Worm (Caenorhabditis elegans) whole organism, L1 larva: ENCODE results near the gene F31F7.1.

ENCODE experiments used
- ama-1 ChIP-seq: fragments of 150-350 bp; optimal IDR thresholded peaks from 2 replicates; lab custom pipeline; 2014
- ceh-63 ChIP-seq: fragments of 200-800 bp; sonication (Bioruptor generic); optimal IDR thresholded peaks from 2 replicates; lab custom pipeline; 2018; ENCODE audit warnings: mild to moderate bottlenecking, missing genetic modification characterization, missing compliant biosample characterization
- elt-3 ChIP-seq, 6 experiments: fragments of 150-350 bp in 1 of 6; sonication (generic microtip); optimal IDR thresholded peaks; 2 replicates each; lab custom pipeline; 2017 to 2018; ENCODE audit warnings: missing biosample characterization in 6 of 6, missing genetic modification characterization in 6 of 6, inconsistent platforms in 1 of 6
- mdl-1 ChIP-seq, 2 experiments: fragments of 150-350 bp; optimal IDR thresholded peaks; 2 replicates each; lab custom pipeline; 2014 to 2017; ENCODE audit warnings: missing biosample characterization in 2 of 2, missing genetic modification characterization in 2 of 2, inconsistent platforms in 1 of 2
- mef-2 ChIP-seq: fragments of 150-350 bp; optimal IDR thresholded peaks from 2 replicates; lab custom pipeline; 2014; ENCODE audit warnings: missing biosample characterization, missing genetic modification characterization
- nhr-12 ChIP-seq: sonication (generic microtip); optimal IDR thresholded peaks from 2 replicates; lab custom pipeline; 2017; ENCODE audit warnings: missing biosample characterization, missing genetic modification characterization
- nhr-19 ChIP-seq: fragments of 200-800 bp; sonication (Bioruptor generic); conservative IDR thresholded peaks from 2 replicates; pipeline ENCODE4 v1.3.6; 2022; ENCODE audit warnings: missing genetic modification characterization, missing compliant biosample characterization
- nhr-20 ChIP-seq: sonication (generic microtip); optimal IDR thresholded peaks from 2 replicates; lab custom pipeline; 2016; ENCODE audit warnings: mild to moderate bottlenecking, missing genetic modification characterization, missing compliant biosample characterization
- nhr-28 ChIP-seq: fragments of 150-350 bp; optimal IDR thresholded peaks from 2 replicates; lab custom pipeline; 2014; ENCODE audit warnings: missing biosample characterization, missing genetic modification characterization
- nhr-76 ChIP-seq: sonication (generic microtip); optimal IDR thresholded peaks from 2 replicates; lab custom pipeline; 2017; ENCODE audit warnings: missing biosample characterization, missing genetic modification characterization
- pqm-1 ChIP-seq: sonication (generic microtip); optimal IDR thresholded peaks from 3 replicates; lab custom pipeline; 2017; ENCODE audit warnings: missing biosample characterization, missing genetic modification characterization
- snpc-4 ChIP-seq: fragments of 150-350 bp; optimal IDR thresholded peaks from 2 replicates; lab custom pipeline; 2014; ENCODE audit warnings: missing biosample characterization, missing genetic modification characterization
- sox-4 ChIP-seq: sonication (generic microtip); optimal IDR thresholded peaks from 2 replicates; lab custom pipeline; 2016; ENCODE audit warnings: missing genetic modification characterization, missing compliant biosample characterization
- ztf-11 ChIP-seq, 2 experiments: sonication (generic microtip); optimal IDR thresholded peaks; 2 replicates each; lab custom pipeline; 2016 to 2017; ENCODE audit warnings: missing genetic modification characterization in 2 of 2, missing biosample characterization in 1 of 2, missing compliant biosample characterization in 1 of 2

DNA sequence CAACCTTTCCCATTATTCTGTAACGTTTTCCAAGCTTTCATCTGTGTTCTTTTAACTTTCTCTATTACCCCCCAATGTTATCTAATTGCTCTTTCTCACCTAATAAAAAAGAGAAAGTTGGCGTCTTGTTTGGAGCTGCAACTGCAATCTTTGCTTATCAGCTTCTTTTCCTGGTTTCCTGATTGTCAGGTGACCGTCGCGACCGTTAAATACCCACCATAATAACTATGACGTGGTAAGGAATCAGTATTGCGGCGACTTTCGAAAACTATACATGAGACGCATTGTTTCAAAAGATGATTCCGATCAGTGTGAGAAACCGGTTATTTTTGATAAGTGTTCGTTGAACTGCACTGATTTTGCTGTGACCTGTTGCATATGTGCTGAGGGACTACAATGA lies 1.0 kb upstream of the F31F7.1 start:
- TF ChIP-seq nhr-28 = no peak
- no peak for TF ChIP-seq mef-2
- TF ChIP-seq ceh-63 = no peak
- TF ChIP-seq nhr-19 (GFP tag; lab: Robert Waterston, UW) = peak; percentile 39
- no peak for TF ChIP-seq sox-4
- no peak for TF ChIP-seq ztf-11 (tag; optimal IDR thresholded peaks at IDR 0.05; lab: Kevin White, UChicago)
- no peak for TF ChIP-seq ama-1 (lab: Kevin White, UChicago)
- peak; percentile 65 for TF ChIP-seq nhr-20 (tag; lab: Kevin White, UChicago)
- TF ChIP-seq elt-3 (tag; optimal IDR thresholded peaks at IDR 0.05; lab: Kevin White, UChicago) = peak in 1 of 6 experiments; percentile 69
- no peak for TF ChIP-seq snpc-4
- TF ChIP-seq nhr-76 (tag; lab: Kevin White, UChicago) = no peak
- peak in 1 of 2 experiments; percentile 13 for TF ChIP-seq mdl-1 (tag; optimal IDR thresholded peaks at IDR 0.05; lab: Kevin White, UChicago)
- no peak for TF ChIP-seq nhr-12 (tag; lab: Kevin White, UChicago)
- TF ChIP-seq pqm-1 (tag; lab: Kevin White, UChicago) = peak; percentile 65
